ENCODE assay signal across 7 worm cellular contexts in the genomic region with DNA sequence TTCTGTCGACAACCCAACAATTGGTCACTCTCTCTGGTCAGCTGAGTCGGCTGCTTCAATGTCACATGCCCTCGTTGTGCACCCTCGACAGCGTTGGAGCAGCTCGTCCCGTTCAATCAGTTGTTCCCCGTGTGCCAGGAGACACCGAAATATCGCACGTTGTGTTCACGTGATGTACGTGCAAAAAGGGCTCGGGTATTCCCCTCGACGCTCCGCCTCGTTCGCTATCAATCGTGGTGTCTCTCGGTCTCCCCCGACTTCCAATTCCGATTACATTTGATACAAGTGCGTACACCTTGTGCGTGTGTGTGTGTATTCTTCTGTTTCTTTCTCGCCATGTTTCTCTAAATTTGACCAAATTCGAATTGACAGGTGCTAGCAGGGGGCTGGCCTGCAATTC.
A peak's percentile ranks its signal among the peaks of the same experiment; 100 is the strongest.
TF ChIP-seq lines count a peak whose summit lies in the region.

No protein-coding gene starts in this region.

TF ChIP-seq in whole organism, L1 larva, 84 proteins besides CTCF, POLR2A, EP300 and RAD21 (continued from another document and continues in another):
- TF ChIP-seq swsn-7 (tag; optimal IDR thresholded peaks at IDR 0.05; lab: Kevin White, UChicago), result peak; percentile 22
- TF ChIP-seq snpc-4 (tag; optimal IDR thresholded peaks at IDR 0.05; lab: Kevin White, UChicago), result no peak
- peak; percentile 81 for TF ChIP-seq ztf-4 (tag; optimal IDR thresholded peaks at IDR 0.05; lab: Kevin White, UChicago)
- peak; percentile 74 for TF ChIP-seq jun-1 (tag; optimal IDR thresholded peaks at IDR 0.05; lab: Kevin White, UChicago)
- peak; percentile 86 for TF ChIP-seq nhr-19 (GFP tag; conservative IDR thresholded peaks at IDR 0.05; lab: Robert Waterston, UW)
- peak in 5 of 6 experiments; percentile 28 to 70 (median 32) for TF ChIP-seq elt-3 (tag; optimal IDR thresholded peaks at IDR 0.05; lab: Kevin White, UChicago)
- TF ChIP-seq skn-1 (tag; optimal IDR thresholded peaks at IDR 0.05; lab: Kevin White, UChicago), result peak; percentile 10
- no peak for TF ChIP-seq Y116A8C.19 (tag; optimal IDR thresholded peaks at IDR 0.05; lab: Kevin White, UChicago; ENCODE audit: borderline replicate concordance)
- TF ChIP-seq nhr-20 (tag; optimal IDR thresholded peaks at IDR 0.05; lab: Kevin White, UChicago), result peak; percentile 89
- TF ChIP-seq unc-86 (tag; optimal IDR thresholded peaks at IDR 0.05; lab: Kevin White, UChicago), result no peak
- TF ChIP-seq efl-1 (optimal IDR thresholded peaks at IDR 0.05; lab: Kevin White, UChicago), result peak; percentile 41 to 45
- peak; percentile 43 to 94 for TF ChIP-seq efl-1 (GFP tag; optimal IDR thresholded peaks at IDR 0.05 in 1 of 2; lab: Kevin White, UChicago)
- TF ChIP-seq lin-35 (GFP tag; optimal IDR thresholded peaks at IDR 0.05; lab: Kevin White, UChicago), result peak; percentile 34 to 79
- no peak for TF ChIP-seq hlh-17 (GFP tag; optimal IDR thresholded peaks at IDR 0.05; lab: Kevin White, UChicago; ENCODE audit: borderline replicate concordance)
- no peak for TF ChIP-seq dsc-1 (tag; optimal IDR thresholded peaks at IDR 0.05; lab: Kevin White, UChicago)
- TF ChIP-seq fkh-10 (GFP tag; optimal IDR thresholded peaks at IDR 0.05; lab: Kevin White, UChicago), result no peak
- no peak for TF ChIP-seq irx-1 (tag; optimal IDR thresholded peaks at IDR 0.05; lab: Kevin White, UChicago)

TF ChIP-seq in whole organism, L2 larva, 48 proteins besides CTCF, POLR2A, EP300 and RAD21 (continued from another document and continues in another):
- TF ChIP-seq sma-9 (GFP tag; optimal IDR thresholded peaks at IDR 0.05; lab: Kevin White, UChicago) (peak; percentile 99), sma-9 (tag; optimal IDR thresholded peaks at IDR 0.05; lab: Kevin White, UChicago) (no peak), egl-27 (tag; optimal IDR thresholded peaks at IDR 0.05; lab: Kevin White, UChicago) (no peak), unc-55 (GFP tag; optimal IDR thresholded peaks at IDR 0.05; lab: Kevin White, UChicago) (no peak), ceh-16 (tag; optimal IDR thresholded peaks at IDR 0.05; lab: Kevin White, UChicago) (no peak), Y55F3AM.14 (GFP tag; optimal IDR thresholded peaks at IDR 0.05; lab: Kevin White, UChicago) (peak; percentile 1), nhr-25 (tag; optimal IDR thresholded peaks at IDR 0.05; lab: Kevin White, UChicago) (no peak), ceh-82 (tag; optimal IDR thresholded peaks at IDR 0.05; lab: Kevin White, UChicago) (no peak), C34F6.9 (tag; optimal IDR thresholded peaks at IDR 0.05; lab: Kevin White, UChicago) (peak; percentile 29), nhr-129 (tag; optimal IDR thresholded peaks at IDR 0.05; lab: Kevin White, UChicago) (peak; percentile 84), nhr-6 (tag; optimal IDR thresholded peaks at IDR 0.05; lab: Kevin White, UChicago) (no peak), elt-1 (tag; optimal IDR thresholded peaks at IDR 0.05; lab: Kevin White, UChicago) (no peak), nhr-10 (tag; optimal IDR thresholded peaks at IDR 0.05; lab: Kevin White, UChicago) (no peak), ztf-4 (tag; optimal IDR thresholded peaks at IDR 0.05; lab: Kevin White, UChicago) (no peak), nhr-237 (tag; optimal IDR thresholded peaks at IDR 0.05; lab: Kevin White, UChicago) (no peak), unc-39 (tag; optimal IDR thresholded peaks at IDR 0.05; lab: Kevin White, UChicago) (no peak), nhr-21 (tag; optimal IDR thresholded peaks at IDR 0.05; lab: Kevin White, UChicago) (peak; percentile 68), zag-1 (tag; optimal IDR thresholded peaks at IDR 0.05; lab: Kevin White, UChicago) (no peak), sem-4 (tag; optimal IDR thresholded peaks at IDR 0.05; lab: Kevin White, UChicago) (no peak), alr-1 (tag; optimal IDR thresholded peaks at IDR 0.05; lab: Kevin White, UChicago) (no peak)

TF ChIP-seq in whole organism, L3 larva, 47 proteins besides CTCF, POLR2A, EP300 and RAD21 (continued from another document):
- no peak for TF ChIP-seq snpc-4 (tag; optimal IDR thresholded peaks at IDR 0.05; lab: Kevin White, UChicago)
- TF ChIP-seq pqm-1 (tag; optimal IDR thresholded peaks at IDR 0.05; lab: Kevin White, UChicago), result peak; percentile 87
- no peak for TF ChIP-seq ZK546.5 (tag; optimal IDR thresholded peaks at IDR 0.05; lab: Kevin White, UChicago)
- no peak for TF ChIP-seq nhr-76 (tag; optimal IDR thresholded peaks at IDR 0.05; lab: Kevin White, UChicago)
- TF ChIP-seq tbx-2 (tag; optimal IDR thresholded peaks at IDR 0.05; lab: Kevin White, UChicago), result peak; percentile 9
- peak; percentile 93 for TF ChIP-seq elt-2 (tag; optimal IDR thresholded peaks at IDR 0.05; lab: Kevin White, UChicago)
- TF ChIP-seq nfya-1 (tag; optimal IDR thresholded peaks at IDR 0.05; lab: Kevin White, UChicago; ENCODE audit: insufficient read depth), result peak; percentile 60
- peak; percentile 25 for TF ChIP-seq daf-12 (tag; optimal IDR thresholded peaks at IDR 0.05; lab: Kevin White, UChicago)
- TF ChIP-seq nhr-23 (tag; optimal IDR thresholded peaks at IDR 0.05; lab: Kevin White, UChicago), result no peak
- peak; percentile 47 for TF ChIP-seq nhr-43 (tag; optimal IDR thresholded peaks at IDR 0.05; lab: Kevin White, UChicago; ENCODE audit: poor library complexity, severe bottlenecking)
- peak; percentile 28 for TF ChIP-seq lin-39 (tag; optimal IDR thresholded peaks at IDR 0.05; lab: Kevin White, UChicago)
- TF ChIP-seq ama-1 (optimal IDR thresholded peaks at IDR 0.05; lab: Kevin White, UChicago), result peak; percentile 73
- TF ChIP-seq jun-1 (tag; optimal IDR thresholded peaks at IDR 0.05; lab: Kevin White, UChicago), result peak; percentile 62
- TF ChIP-seq mml-1 (tag; optimal IDR thresholded peaks at IDR 0.05; lab: Kevin White, UChicago), result peak; percentile 80
- peak; percentile 23 for TF ChIP-seq skn-1 (tag; optimal IDR thresholded peaks at IDR 0.05; lab: Kevin White, UChicago)
- no peak for TF ChIP-seq ztf-11 (tag; optimal IDR thresholded peaks at IDR 0.05; lab: Kevin White, UChicago)

TF ChIP-seq in whole organism, L4 larva, 104 proteins besides CTCF, POLR2A, EP300 and RAD21 (continued from another document and continues in another):
- TF ChIP-seq T26A8.4 (GFP tag; IDR thresholded peaks at IDR 0.05; lab: Robert Waterston, UW) (peak; percentile 41; the same call in 1 of the 2 replicates), egl-27 (tag; optimal IDR thresholded peaks at IDR 0.05; lab: Kevin White, UChicago) (no peak), spr-3 (GFP tag; optimal IDR thresholded peaks at IDR 0.05; lab: Kevin White, UChicago) (no peak), zfp-2 (tag; optimal IDR thresholded peaks at IDR 0.05; lab: Kevin White, UChicago) (no peak), skn-1 (tag; optimal IDR thresholded peaks at IDR 0.05; lab: Kevin White, UChicago) (no peak), saeg-2 (GFP tag; IDR thresholded peaks at IDR 0.05; lab: Robert Waterston, UW) (peak; percentile 95), nhr-25 (tag; optimal IDR thresholded peaks at IDR 0.05; lab: Kevin White, UChicago; ENCODE audit: borderline replicate concordance, insufficient read depth) (no peak), D1046.2 (GFP tag; IDR thresholded peaks at IDR 0.05; lab: Robert Waterston, UW) (peak; percentile 80), dpl-1 (GFP tag; optimal IDR thresholded peaks at IDR 0.05; lab: Kevin White, UChicago) (peak; percentile 14), F10B5.3 (tag; optimal IDR thresholded peaks at IDR 0.05; lab: Kevin White, UChicago) (no peak), lin-13 (GFP tag; optimal IDR thresholded peaks at IDR 0.05; lab: Kevin White, UChicago) (no peak), daf-8 (GFP tag; IDR thresholded peaks at IDR 0.05; lab: Robert Waterston, UW) (no peak), nhr-11 (tag; optimal IDR thresholded peaks at IDR 0.05; lab: Kevin White, UChicago) (peak; percentile 85), zag-1 (tag; optimal IDR thresholded peaks at IDR 0.05; lab: Kevin White, UChicago) (no peak), zfp-3 (GFP tag; conservative IDR thresholded peaks at IDR 0.05; lab: Robert Waterston, UW) (no peak), ZK546.5 (tag; optimal IDR thresholded peaks at IDR 0.05; lab: Kevin White, UChicago) (no peak), pha-4 (GFP tag; IDR thresholded peaks at IDR 0.05; lab: Robert Waterston, UW) (no peak; the same call in 1 of the 2 replicates), pha-4 (tag; optimal IDR thresholded peaks at IDR 0.05; lab: Kevin White, UChicago) (no peak), nhr-41 (GFP tag; IDR thresholded peaks at IDR 0.05; lab: Robert Waterston, UW) (0 out of 2 replicates have a peak, but pooled peaks have one; percentile 20), fos-1 (tag; optimal IDR thresholded peaks at IDR 0.05; lab: Kevin White, UChicago) (no peak)

TF ChIP-seq in whole organism, late embryonic, 69 proteins besides CTCF, POLR2A, EP300 and RAD21 (continued from another document and continues in another):
- TF ChIP-seq fkh-6 (tag; optimal IDR thresholded peaks at IDR 0.05; lab: Kevin White, UChicago) (no peak), unc-55 (GFP tag; optimal IDR thresholded peaks at IDR 0.05; lab: Kevin White, UChicago) (peak; percentile 64), ztf-16 (tag; optimal IDR thresholded peaks at IDR 0.05; lab: Kevin White, UChicago) (no peak), ceh-14 (tag; optimal IDR thresholded peaks at IDR 0.05; lab: Kevin White, UChicago) (no peak), K02D7.2 (tag; optimal IDR thresholded peaks at IDR 0.05; lab: Kevin White, UChicago) (no peak), ceh-6 (GFP tag; optimal IDR thresholded peaks at IDR 0.05; lab: Kevin White, UChicago) (no peak), C08G9.2 (tag; optimal IDR thresholded peaks at IDR 0.05; lab: Kevin White, UChicago) (no peak), nfya-1 (tag; optimal IDR thresholded peaks at IDR 0.05; lab: Kevin White, UChicago) (no peak), elt-2 (tag; optimal IDR thresholded peaks at IDR 0.05; lab: Kevin White, UChicago) (peak; percentile 58), ceh-31 (tag; optimal IDR thresholded peaks at IDR 0.05; lab: Kevin White, UChicago) (no peak), ceh-9 (tag; optimal IDR thresholded peaks at IDR 0.05; lab: Kevin White, UChicago) (no peak), elt-4 (tag; optimal IDR thresholded peaks at IDR 0.05; lab: Kevin White, UChicago) (no peak), ceh-19 (GFP tag; optimal IDR thresholded peaks at IDR 0.05; lab: Kevin White, UChicago) (no peak), K09A11.1 (tag; optimal IDR thresholded peaks at IDR 0.05; lab: Kevin White, UChicago; ENCODE audit: insufficient read depth) (no peak), dmd-4 (tag; optimal IDR thresholded peaks at IDR 0.05; lab: Kevin White, UChicago; ENCODE audit: borderline replicate concordance) (no peak), pag-3 (tag; optimal IDR thresholded peaks at IDR 0.05; lab: Kevin White, UChicago; ENCODE audit: borderline replicate concordance) (no peak), ceh-18 (tag; optimal IDR thresholded peaks at IDR 0.05; lab: Kevin White, UChicago) (peak; percentile 37), hlh-6 (tag; optimal IDR thresholded peaks at IDR 0.05; lab: Kevin White, UChicago) (no peak), ceh-2 (tag; optimal IDR thresholded peaks at IDR 0.05; lab: Kevin White, UChicago) (no peak), fkh-10 (GFP tag; optimal IDR thresholded peaks at IDR 0.05; lab: Kevin White, UChicago) (no peak), unc-86 (tag; optimal IDR thresholded peaks at IDR 0.05; lab: Kevin White, UChicago) (no peak)

TF ChIP-seq in whole organism, mixed stage, embryonic, 35 proteins besides CTCF, POLR2A, EP300 and RAD21 (continued from another document):
- TF ChIP-seq unc-39 (tag; optimal IDR thresholded peaks at IDR 0.05; lab: Kevin White, UChicago) (no peak), flh-1 (GFP tag; optimal IDR thresholded peaks at IDR 0.05; lab: Kevin White, UChicago) (no peak), nhr-12 (tag; optimal IDR thresholded peaks at IDR 0.05; lab: Kevin White, UChicago) (no peak), elt-3 (tag; optimal IDR thresholded peaks at IDR 0.05; lab: Kevin White, UChicago) (no peak), hlh-1 (tag; optimal IDR thresholded peaks at IDR 0.05; lab: Kevin White, UChicago) (peak; percentile 93), unc-62 (GFP tag; optimal IDR thresholded peaks at IDR 0.05; lab: Kevin White, UChicago) (peak; percentile 67), nhr-237 (tag; optimal IDR thresholded peaks at IDR 0.05; lab: Kevin White, UChicago) (no peak), cnd-1 (tag; optimal IDR thresholded peaks at IDR 0.05; lab: Kevin White, UChicago) (no peak), nhr-28 (tag; optimal IDR thresholded peaks at IDR 0.05; lab: Kevin White, UChicago) (no peak), lin-32 (GFP tag; optimal IDR thresholded peaks at IDR 0.05; lab: Kevin White, UChicago) (no peak), snpc-4 (tag; optimal IDR thresholded peaks at IDR 0.05; lab: Kevin White, UChicago) (no peak), ceh-43 (GFP tag; optimal IDR thresholded peaks at IDR 0.05; lab: Kevin White, UChicago) (no peak), ceh-83 (GFP tag; optimal IDR thresholded peaks at IDR 0.05; lab: Kevin White, UChicago) (no peak), bed-3 (GFP tag; optimal IDR thresholded peaks at IDR 0.05; lab: Kevin White, UChicago) (no peak), ztf-11 (tag; optimal IDR thresholded peaks at IDR 0.05; lab: Kevin White, UChicago) (no peak)

TF ChIP-seq in whole organism, young adult, 124 proteins besides CTCF, POLR2A, EP300 and RAD21 (continued from another document and continues in another):
- TF ChIP-seq egrh-3 (GFP tag; IDR thresholded peaks at IDR 0.05; lab: Robert Waterston, UW) (no peak), ztf-22 (GFP tag; optimal IDR thresholded peaks at IDR 0.05; lab: Kevin White, UChicago) (peak; percentile 91), F57C9.4 (tag; optimal IDR thresholded peaks at IDR 0.05; lab: Kevin White, UChicago) (no peak), F33H1.4 (GFP tag; IDR thresholded peaks at IDR 0.05; lab: Robert Waterston, UW) (no peak), ceh-79 (tag; optimal IDR thresholded peaks at IDR 0.05; lab: Kevin White, UChicago) (no peak), mcd-1 (GFP tag; IDR thresholded peaks at IDR 0.05; lab: Robert Waterston, UW) (peak; percentile 76), tbp1 (GFP tag; optimal IDR thresholded peaks at IDR 0.05; lab: Kevin White, UChicago) (peak; percentile 39), hrde-1 (tag; optimal IDR thresholded peaks at IDR 0.05; lab: Kevin White, UChicago; ENCODE audit: borderline replicate concordance) (no peak), snpc-1.3 (tag; optimal IDR thresholded peaks at IDR 0.05; lab: Kevin White, UChicago; ENCODE audit: insufficient read depth) (no peak), zim-3 (tag; optimal IDR thresholded peaks at IDR 0.05; lab: Kevin White, UChicago) (no peak), F22D6.2 (tag; optimal IDR thresholded peaks at IDR 0.05; lab: Kevin White, UChicago) (peak; percentile 79), lin-40 (tag; optimal IDR thresholded peaks at IDR 0.05; lab: Kevin White, UChicago) (no peak), sdz-38 (tag; optimal IDR thresholded peaks at IDR 0.05; lab: Kevin White, UChicago) (no peak), madf-8 (GFP tag; conservative IDR thresholded peaks at IDR 0.05; lab: Robert Waterston, UW) (no peak), C17E4.6 (GFP tag; IDR thresholded peaks at IDR 0.05; lab: Robert Waterston, UW) (no peak), attf-3 (GFP tag; conservative IDR thresholded peaks at IDR 0.05; lab: Robert Waterston, UW) (no peak), F49E8.2 (tag; optimal IDR thresholded peaks at IDR 0.05; lab: Kevin White, UChicago; ENCODE audit: insufficient read depth) (no peak), gei-17 (GFP tag; optimal IDR thresholded peaks at IDR 0.05; lab: Kevin White, UChicago) (peak; percentile 41), Y53F4B.3 (GFP tag; IDR thresholded peaks at IDR 0.05; lab: Robert Waterston, UW) (no peak), cebp-2 (GFP tag; IDR thresholded peaks at IDR 0.05; lab: Robert Waterston, UW) (no peak), rec-8 (tag; optimal IDR thresholded peaks at IDR 0.05; lab: Kevin White, UChicago) (no peak), bed-1 (GFP tag; IDR thresholded peaks at IDR 0.05; lab: Robert Waterston, UW) (no peak), mel-28 (tag; optimal IDR thresholded peaks at IDR 0.05; lab: Kevin White, UChicago; ENCODE audit: borderline replicate concordance) (no peak), F39B2.1 (GFP tag; IDR thresholded peaks at IDR 0.05; lab: Robert Waterston, UW) (no peak), ztf-28 (GFP tag; IDR thresholded peaks at IDR 0.05; lab: Robert Waterston, UW) (no peak), atf-7 (tag; optimal IDR thresholded peaks at IDR 0.05; lab: Kevin White, UChicago) (peak; percentile 82), B0336.3 (GFP tag; IDR thresholded peaks at IDR 0.05; lab: Robert Waterston, UW) (peak; percentile 78), F23B12.7 (tag; optimal IDR thresholded peaks at IDR 0.05; lab: Kevin White, UChicago; ENCODE audit: insufficient read depth) (no peak), ceh-27 (GFP tag; optimal IDR thresholded peaks at IDR 0.05; lab: Kevin White, UChicago) (no peak), T07F8.4 (tag; optimal IDR thresholded peaks at IDR 0.05; lab: Kevin White, UChicago) (no peak), lsy-27 (tag; optimal IDR thresholded peaks at IDR 0.05; lab: Kevin White, UChicago; ENCODE audit: borderline replicate concordance, insufficient read depth) (no peak), rcor-1 (GFP tag; IDR thresholded peaks at IDR 0.05; lab: Robert Waterston, UW) (no peak)
